Worm (Caenorhabditis elegans) whole organism, midembryonic: ENCODE data around the gene sra-27.

Experiments
- T22C8.4 ChIP-seq: fragments of 200-800 bp; sonication (Bioruptor generic); IDR thresholded peaks from 2 replicates; pipeline ENCODE4 v1.3.6; 2022; ENCODE audit warnings: missing genetic modification characterization, missing compliant biosample characterization
- cog-1 ChIP-seq: sonication (generic microtip); optimal IDR thresholded peaks from 2 replicates; lab custom pipeline; 2016; ENCODE audit warnings: missing genetic modification characterization, missing compliant biosample characterization
- flt-1 ChIP-seq: fragments of 200-800 bp; sonication (Bioruptor generic); IDR thresholded peaks from 2 replicates; pipeline ENCODE4 v1.3.6; 2022; ENCODE audit warnings: missing genetic modification characterization, missing compliant biosample characterization
- klf-2 ChIP-seq: fragments of 200-800 bp; sonication (Bioruptor generic); conservative IDR thresholded peaks from 2 replicates; pipeline ENCODE4 v1.3.6; 2022; ENCODE audit warnings: missing genetic modification reagents, missing genetic modification characterization, missing compliant biosample characterization
- med-1 ChIP-seq: sonication (generic microtip); optimal IDR thresholded peaks from 2 replicates; lab custom pipeline; 2017; ENCODE audit warnings: missing genetic modification characterization, mild to moderate bottlenecking, missing compliant biosample characterization, antibody characterized with exemption, missing genetic modification reagents; ENCODE audit not compliant: insufficient read depth
- ref-1 ChIP-seq: fragments of 200-800 bp; sonication (Bioruptor generic); conservative IDR thresholded peaks from 2 replicates; pipeline ENCODE4 v1.3.6; 2022; ENCODE audit warnings: missing genetic modification reagents, missing genetic modification characterization, missing compliant biosample characterization
- tab-1 ChIP-seq: fragments of 200-800 bp; sonication (Bioruptor generic); IDR thresholded peaks from 2 replicates; pipeline ENCODE4 v1.3.6; 2022; ENCODE audit warnings: missing genetic modification characterization, missing compliant biosample characterization
- ztf-23 ChIP-seq: fragments of 200-800 bp; sonication (Bioruptor generic); IDR thresholded peaks from 2 replicates; pipeline ENCODE4 v1.3.6; 2022; ENCODE audit warnings: missing genetic modification reagents, missing genetic modification characterization, missing compliant biosample characterization
- ztf-29 ChIP-seq: fragments of 200-800 bp; sonication (Bioruptor generic); IDR thresholded peaks from 2 replicates; pipeline ENCODE4 v1.3.6; 2022; ENCODE audit warnings: missing genetic modification reagents, missing genetic modification characterization, missing compliant biosample characterization

sra-27 gene

ce11 chrII:6531527-6531926 is 37.3 kb upstream of the sra-27 start, which contains the start of gene abch-1:
abch-1 (minus strand) TSS chrII:6531627.
- TF ChIP-seq tab-1: no peak
- no peak for TF ChIP-seq cog-1 (tag; lab: Kevin White, UChicago)
- no peak for TF ChIP-seq T22C8.4 (GFP tag; lab: Robert Waterston, UW)
- TF ChIP-seq ztf-29: no peak
- TF ChIP-seq med-1: no peak
- no peak for TF ChIP-seq klf-2 (GFP tag; lab: Robert Waterston, UW)
- no peak for TF ChIP-seq ztf-23 (GFP tag; lab: Robert Waterston, UW)
- TF ChIP-seq ref-1: no peak
- TF ChIP-seq flt-1: no peak

- TF ChIP-seq tab-1 (no peak), klf-2 (GFP tag; lab: Robert Waterston, UW) (no peak), cog-1 (tag; lab: Kevin White, UChicago) (no peak), ztf-29 (no peak), T22C8.4 (GFP tag; lab: Robert Waterston, UW) (no peak), ztf-23 (GFP tag; lab: Robert Waterston, UW) (no peak), med-1 (no peak), flt-1 (no peak), ref-1 (no peak)
These were observed 36.9 kb upstream of the sra-27 start, which contains the start of gene abcx-1 for ce11 chrII:6531940-6532339. abcx-1 (plus strand) TSS chrII:6532163.

ce11 chrII:6535957-6536424 is 32.8 kb upstream of the sra-27 start, which contains the start of gene utp-20:
utp-20 (plus strand) TSS chrII:6536374.
- no peak for TF ChIP-seq tab-1
- no peak for TF ChIP-seq ztf-29
- TF ChIP-seq cog-1 (tag; lab: Kevin White, UChicago): peak; percentile 14

ce11 chrII:6544842-6545410 is 23.9 kb upstream of the sra-27 start, which contains the start of gene lron-15:
lron-15 (minus strand) TSS chrII:6544892.
- TF ChIP-seq klf-2 (GFP tag; lab: Robert Waterston, UW) (no peak), ztf-29 (no peak), ref-1 (no peak), med-1 (no peak), T22C8.4 (GFP tag; lab: Robert Waterston, UW) (no peak), tab-1 (no peak), flt-1 (no peak), ztf-23 (GFP tag; lab: Robert Waterston, UW) (no peak), cog-1 (tag; lab: Kevin White, UChicago) (no peak)

DNA sequence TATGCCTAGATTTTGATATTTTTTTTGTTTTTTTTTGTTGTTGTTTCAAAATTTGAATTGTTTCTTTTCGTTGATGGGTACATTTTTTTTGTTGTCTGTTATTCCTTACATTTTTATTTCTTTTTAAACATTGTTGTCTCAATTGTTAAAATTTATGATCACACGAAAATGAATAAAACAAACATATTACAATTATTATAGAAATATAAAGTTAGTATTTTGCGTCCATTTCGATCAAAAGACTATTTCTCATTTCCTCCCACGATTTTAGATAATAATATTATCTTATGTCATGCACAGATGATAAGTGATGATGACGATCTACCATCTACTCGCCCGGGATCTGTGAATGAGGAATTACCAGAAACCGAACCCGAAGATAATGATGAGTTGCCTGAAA is 14.1 kb upstream of the sra-27 start, which contains the start of gene wrn-1:
Gene wrn-1, plus strand, starts transcription at position 301 of the 400 bp plus-strand sequence.
- TF ChIP-seq T22C8.4 (GFP tag; lab: Robert Waterston, UW) (no peak), cog-1 (tag; lab: Kevin White, UChicago) (no peak), klf-2 (GFP tag; lab: Robert Waterston, UW) (no peak), flt-1 (no peak), ref-1 (no peak), ztf-23 (GFP tag; lab: Robert Waterston, UW) (no peak), tab-1 (no peak), ztf-29 (no peak), med-1 (no peak)

- no peak for TF ChIP-seq ztf-23 (GFP tag; lab: Robert Waterston, UW)
These were observed 9.9 kb upstream of the sra-27 start for ce11 chrII:6558887-6559286.

DNA sequence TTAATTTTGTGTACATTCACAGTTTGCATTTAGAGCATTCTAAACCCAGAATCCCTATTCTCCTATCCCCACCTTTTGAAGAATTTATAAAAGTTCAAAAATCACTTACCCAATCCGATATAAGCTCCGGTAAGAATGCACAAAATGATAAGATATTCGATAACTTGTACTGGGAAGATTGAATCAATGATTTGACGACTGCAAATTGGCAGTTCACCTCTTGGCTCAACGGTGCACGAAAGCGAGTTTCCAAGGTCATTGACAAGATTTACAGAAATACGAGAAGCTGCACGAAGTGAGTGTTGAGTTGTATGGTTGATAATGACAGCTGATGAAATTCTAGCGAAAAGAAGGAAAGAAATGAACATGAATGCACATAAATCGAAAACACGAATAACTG is 8.5 kb upstream of the sra-27 start:
- TF ChIP-seq med-1 (no peak), cog-1 (tag; lab: Kevin White, UChicago) (no peak), ztf-23 (GFP tag; lab: Robert Waterston, UW) (no peak), T22C8.4 (GFP tag; lab: Robert Waterston, UW) (no peak), tab-1 (no peak), klf-2 (GFP tag; lab: Robert Waterston, UW) (no peak), ref-1 (no peak), ztf-29 (no peak), flt-1 (no peak)

ce11 chrII:6561300-6561699 is 7.5 kb upstream of the sra-27 start, which contains the start of gene F18C5.10:
F18C5.10 (minus strand) TSS chrII:6561444.
- no peak for TF ChIP-seq ref-1
- TF ChIP-seq ztf-23 (GFP tag; lab: Robert Waterston, UW): no peak
- no peak for TF ChIP-seq ztf-29
- no peak for TF ChIP-seq tab-1
- TF ChIP-seq klf-2 (GFP tag; lab: Robert Waterston, UW): no peak
- no peak for TF ChIP-seq flt-1
- TF ChIP-seq cog-1 (tag; lab: Kevin White, UChicago): no peak

DNA sequence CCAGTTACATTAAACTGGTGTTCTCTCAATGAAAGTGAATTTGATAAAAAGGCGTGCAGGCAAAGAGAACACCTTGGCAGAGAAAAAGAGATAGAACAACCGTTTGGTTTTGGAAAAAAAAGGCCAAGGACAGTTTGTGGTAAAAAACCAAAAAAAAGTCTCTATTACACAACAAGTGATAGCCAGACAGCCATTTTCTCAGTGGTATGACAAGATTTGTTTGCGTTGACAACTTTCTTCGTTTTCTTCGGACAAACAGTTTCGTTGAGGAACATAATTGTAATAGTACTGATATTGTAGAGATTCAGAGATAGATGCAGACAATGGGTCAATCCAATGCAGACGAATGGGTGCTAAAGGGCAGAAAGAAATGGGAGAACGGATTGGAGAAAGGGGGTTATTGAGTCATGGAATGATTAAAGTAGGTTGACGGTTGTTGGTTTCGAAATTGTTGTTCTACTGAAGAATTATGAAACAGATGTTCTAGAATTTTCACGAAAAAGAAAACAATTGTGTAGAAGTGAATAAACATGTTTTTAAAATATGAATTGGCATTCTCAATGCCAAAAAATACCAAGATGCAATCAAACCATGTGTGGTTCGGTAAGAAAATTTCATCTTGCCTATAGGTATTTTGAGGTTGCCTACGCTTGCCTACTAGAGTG is 6.5 kb upstream of the sra-27 start:
- TF ChIP-seq ref-1: no peak
- TF ChIP-seq ztf-23 (GFP tag; lab: Robert Waterston, UW): 0 out of 2 replicates have a peak, but pooled peaks have one; percentile 50

DNA sequence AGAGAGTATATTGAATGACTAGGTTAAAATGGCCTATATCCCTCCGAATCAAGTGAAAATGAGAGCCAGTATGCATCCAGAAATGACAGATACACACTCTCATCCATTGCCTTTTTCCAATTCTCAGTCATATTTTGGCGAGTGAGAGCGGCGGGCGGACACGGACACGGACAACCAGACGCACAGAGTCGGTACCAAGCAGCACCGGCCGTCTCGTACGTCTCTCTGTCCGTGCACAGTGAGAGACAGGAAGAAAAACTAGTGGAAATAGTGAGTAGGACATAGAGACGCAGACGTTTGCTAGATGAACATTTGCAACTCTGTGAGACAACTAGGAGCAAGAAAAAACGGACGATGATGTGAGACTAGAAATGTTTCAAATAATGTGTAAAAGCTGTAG is 5.6 kb upstream of the sra-27 start:
- no peak for TF ChIP-seq T22C8.4 (GFP tag; lab: Robert Waterston, UW)
- peak; percentile 13 for TF ChIP-seq cog-1 (tag; lab: Kevin White, UChicago)
- no peak for TF ChIP-seq tab-1
- TF ChIP-seq med-1: no peak
- TF ChIP-seq ztf-23 (GFP tag; lab: Robert Waterston, UW): no peak

DNA sequence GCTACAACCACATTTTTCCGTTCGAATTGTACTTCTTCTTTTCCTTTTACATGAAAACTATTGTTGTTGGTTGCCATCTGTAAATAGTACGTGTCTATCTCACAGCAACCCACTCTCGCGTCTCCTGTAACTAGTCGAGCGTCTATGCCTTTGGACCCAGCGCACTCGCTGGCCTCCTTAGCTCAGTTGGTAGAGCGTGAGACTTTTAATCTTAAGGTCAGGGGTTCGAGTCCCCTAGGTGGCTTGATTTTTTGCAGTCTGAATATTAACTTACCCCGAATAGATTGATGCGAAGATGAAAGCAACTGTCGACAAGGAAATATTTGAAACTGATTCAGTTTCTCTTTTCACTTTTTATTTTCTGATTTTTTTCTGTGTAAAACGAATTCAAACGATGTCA is 3.7 kb upstream of the sra-27 start, which contains the start of gene mpz-3:
Gene mpz-3, minus strand, starts transcription at position 320 of the 400 bp plus-strand sequence.
- TF ChIP-seq T22C8.4 (GFP tag; lab: Robert Waterston, UW) (peak; percentile 67; the same call in 1 of the 2 replicates), klf-2 (GFP tag; lab: Robert Waterston, UW) (no peak; the same call in none of the 2 replicates), cog-1 (tag; lab: Kevin White, UChicago) (no peak), ztf-23 (GFP tag; lab: Robert Waterston, UW) (peak; percentile 80; the same call in 1 of the 2 replicates), med-1 (peak; percentile 66), tab-1 (peak; percentile 82; the same call in 1 of the 2 replicates), ztf-29 (peak; percentile 56; the same call in 1 of the 2 replicates), ref-1 (peak; percentile 61), flt-1 (peak; percentile 86)
